Worm (Caenorhabditis elegans) whole organism, L2 larva: ENCODE results near the gene ceh-76.

Source experiments
- R02D3.7 ChIP-seq: fragments of 150-350 bp; optimal IDR thresholded peaks from 2 replicates; lab custom pipeline; 2014; ENCODE audit warnings: missing biosample characterization, missing genetic modification characterization
- egl-27 ChIP-seq: sonication (generic microtip); optimal IDR thresholded peaks from 3 replicates; lab custom pipeline; 2017; ENCODE audit warnings: missing biosample characterization, missing genetic modification reagents, missing genetic modification characterization
- mdl-1 ChIP-seq, 2 experiments: fragments of 150-350 bp in 1 of 2; sonication (generic microtip) in 1 of 2; optimal IDR thresholded peaks; 2 replicates each; lab custom pipeline; 2017; ENCODE audit warnings: missing biosample characterization in 2 of 2, missing genetic modification characterization in 2 of 2
- nhr-10 ChIP-seq: sonication (generic microtip); optimal IDR thresholded peaks from 2 replicates; lab custom pipeline; 2017; ENCODE audit warnings: missing biosample characterization, missing genetic modification characterization
- nhr-11 ChIP-seq: fragments of 150-350 bp; optimal IDR thresholded peaks from 2 replicates; lab custom pipeline; 2014; ENCODE audit warnings: missing biosample characterization, missing genetic modification characterization
- nhr-12 ChIP-seq: fragments of 150-350 bp; optimal IDR thresholded peaks from 2 replicates; lab custom pipeline; 2014; ENCODE audit warnings: missing biosample characterization, missing genetic modification characterization
- nhr-77 ChIP-seq: fragments of 150-350 bp; optimal IDR thresholded peaks from 2 replicates; lab custom pipeline; 2014; ENCODE audit warnings: missing biosample characterization, missing genetic modification characterization
- peb-1 ChIP-seq: fragments of 150-350 bp; optimal IDR thresholded peaks from 2 replicates; lab custom pipeline; 2014; ENCODE audit warnings: missing biosample characterization, missing genetic modification characterization
- skn-1 ChIP-seq: sonication (generic microtip); optimal IDR thresholded peaks from 2 replicates; lab custom pipeline; 2017; ENCODE audit warnings: missing biosample characterization, missing genetic modification characterization
- unc-62 ChIP-seq: fragments of 150-350 bp; optimal IDR thresholded peaks from 2 replicates; lab custom pipeline; 2014; ENCODE audit warnings: missing biosample characterization, missing genetic modification reagents, missing genetic modification characterization

DNA sequence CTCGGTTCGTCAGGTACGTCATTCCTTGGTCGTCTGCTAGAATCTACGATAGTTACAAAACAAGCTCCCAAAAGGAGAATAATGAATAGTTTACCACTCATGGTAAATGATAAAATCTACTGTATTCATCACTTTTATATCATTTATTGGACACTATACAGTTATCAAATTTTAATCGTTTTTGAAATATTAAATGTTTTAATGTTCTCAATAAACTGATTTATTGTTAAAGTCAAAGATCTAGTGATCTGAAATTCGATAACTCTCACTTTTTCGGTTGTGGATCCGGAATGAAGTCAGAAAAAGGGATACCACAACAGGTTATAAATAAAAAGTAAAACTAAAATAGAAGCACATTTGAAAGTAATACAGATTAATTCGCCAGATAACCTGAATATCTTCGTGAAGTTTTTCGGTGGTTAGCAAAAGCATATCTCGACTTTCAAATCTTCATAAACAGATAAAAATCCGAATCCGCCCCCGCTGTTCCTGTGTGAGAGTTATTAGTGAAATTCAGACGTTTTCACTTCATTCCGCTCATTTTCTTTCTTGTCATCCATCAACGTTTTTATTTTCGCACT is 35.6 kb downstream of the ceh-76 start, which contains the start of the genes clec-217 and F26D11.2:
- TF ChIP-seq nhr-11 (tag; lab: Kevin White, UChicago), result no peak
- no peak for TF ChIP-seq R02D3.7 (tag; lab: Kevin White, UChicago)
- TF ChIP-seq nhr-10, result no peak
- no peak for TF ChIP-seq nhr-12
- no peak for TF ChIP-seq unc-62 (GFP tag; lab: Kevin White, UChicago)
- no peak for TF ChIP-seq peb-1 (tag; lab: Kevin White, UChicago)
- no peak for TF ChIP-seq skn-1 (tag; lab: Kevin White, UChicago)
- no peak for TF ChIP-seq mdl-1 (tag; optimal IDR thresholded peaks at IDR 0.05; lab: Kevin White, UChicago)
- no peak for TF ChIP-seq egl-27
- no peak for TF ChIP-seq nhr-77 (tag; lab: Kevin White, UChicago)
